Fruit fly (Drosophila melanogaster) whole organism, embryonic: ENCODE data around the gene Or65a.

ENCODE experiments used
- CG12155 ChIP-seq: fragments of 200-800 bp; sonication (Bioruptor generic); optimal IDR thresholded peaks from 3 replicates; lab custom pipeline; 2016; ENCODE audit warnings: missing biosample characterization, missing genetic modification characterization
- CG12299 ChIP-seq: fragments of 200-800 bp; sonication (Bioruptor generic); optimal IDR thresholded peaks from 2 replicates; lab custom pipeline; 2018; ENCODE audit warnings: missing biosample characterization, mild to moderate bottlenecking, missing genetic modification characterization
- CG17385 ChIP-seq: fragments of 200-800 bp; sonication (Bioruptor generic); optimal IDR thresholded peaks from 3 replicates; lab custom pipeline; 2018; ENCODE audit warnings: missing biosample characterization, mild to moderate bottlenecking, missing genetic modification characterization
- CG7963 ChIP-seq: fragments of 200-800 bp; sonication (Bioruptor generic); IDR thresholded peaks from 3 replicates; pipeline ENCODE4 v1.3.6; 2022; ENCODE audit warnings: missing biosample characterization, missing genetic modification characterization; ENCODE audit not compliant: partially characterized antibody
- HLH54F ChIP-seq: fragments of 200-800 bp; sonication (Bioruptor generic); optimal IDR thresholded peaks from 3 replicates; lab custom pipeline; 2016; ENCODE audit warnings: missing biosample characterization, missing genetic modification characterization
- HLHmδ ChIP-seq: fragments of 200-800 bp; sonication (Bioruptor generic); optimal IDR thresholded peaks from 2 replicates; lab custom pipeline; 2018; ENCODE audit warnings: missing biosample characterization, mild to moderate bottlenecking, missing genetic modification characterization, moderate library complexity
- Ptx1 ChIP-seq: fragments of 200-800 bp; sonication (Bioruptor generic); IDR thresholded peaks from 2 replicates; pipeline ENCODE4 v1.3.6; 2022; ENCODE audit warnings: missing biosample characterization, missing genetic modification characterization
- Sox100B ChIP-seq: fragments of 200-800 bp; sonication (Bioruptor generic); optimal IDR thresholded peaks from 3 replicates; lab custom pipeline; 2018; ENCODE audit warnings: missing biosample characterization, mild to moderate bottlenecking, missing genetic modification characterization
- corto ChIP-seq: fragments of 200-800 bp; sonication (Bioruptor generic); optimal IDR thresholded peaks from 2 replicates; lab custom pipeline; 2016; ENCODE audit warnings: missing biosample characterization, mild to moderate bottlenecking, missing genetic modification characterization, moderate library complexity
- exex ChIP-seq: fragments of 200-800 bp; sonication (Bioruptor generic); optimal IDR thresholded peaks from 4 replicates; lab custom pipeline; 2018; ENCODE audit warnings: missing biosample characterization, mild to moderate bottlenecking, missing genetic modification characterization, moderate library complexity
- gcm2 ChIP-seq: fragments of 200-800 bp; sonication (Bioruptor generic); optimal IDR thresholded peaks from 2 replicates; lab custom pipeline; 2016; ENCODE audit warnings: missing biosample characterization, missing genetic modification characterization
- ken ChIP-seq: fragments of 200-800 bp; sonication (Bioruptor generic); IDR thresholded peaks from 3 replicates; pipeline ENCODE4 v1.3.6; 2022; ENCODE audit warnings: missing biosample characterization, missing genetic modification characterization
- org-1 ChIP-seq: fragments of 200-800 bp; sonication (Bioruptor generic); optimal IDR thresholded peaks from 2 replicates; lab custom pipeline; 2017; ENCODE audit warnings: missing biosample characterization, missing genetic modification characterization
- psq ChIP-seq: fragments of 200-800 bp; sonication (Bioruptor generic); optimal IDR thresholded peaks from 2 replicates; lab custom pipeline; 2017; ENCODE audit warnings: missing biosample characterization, missing genetic modification characterization

dm6 chr3L:6296611-6297010 lies 23.8 kb upstream of the Or65a start:
- TF ChIP-seq CG17385 (GFP tag; lab: Kevin White, UChicago) (no peak), org-1 (no peak), psq (no peak), exex (no peak), Sox100B (GFP tag; lab: Kevin White, UChicago) (no peak), CG12299 (tag; lab: Kevin White, UChicago) (no peak), CG12155 (GFP tag; lab: Kevin White, UChicago) (no peak), corto (no peak), Ptx1 (GFP tag; lab: Robert Waterston, UW) (no peak), HLH54F (GFP tag; lab: Kevin White, UChicago) (no peak), ken (GFP tag; lab: Robert Waterston, UW) (no peak), CG7963 (no peak), gcm2 (GFP tag; lab: Kevin White, UChicago) (no peak), HLHmδ (GFP tag; lab: Kevin White, UChicago) (no peak)
